Worm (Caenorhabditis elegans) whole organism, young adult: ENCODE measurements around the gene F36F12.3.

Experiments used
- B0261.1 ChIP-seq: sonication (generic microtip); optimal IDR thresholded peaks from 2 replicates; lab custom pipeline; 2016; ENCODE audit warnings: mild to moderate bottlenecking, missing genetic modification characterization, moderate library complexity, missing compliant biosample characterization
- C17E4.6 ChIP-seq: fragments of 200-800 bp; sonication (Bioruptor generic); IDR thresholded peaks from 2 replicates; pipeline ENCODE4 v1.3.6; 2022; ENCODE audit warnings: missing genetic modification reagents, missing genetic modification characterization, missing compliant biosample characterization
- F23B12.7 ChIP-seq: sonication (generic microtip); optimal IDR thresholded peaks from 2 replicates; lab custom pipeline; 2017; ENCODE audit warnings: missing genetic modification characterization, mild to moderate bottlenecking, missing compliant biosample characterization, antibody characterized with exemption, moderate library complexity; ENCODE audit not compliant: insufficient read depth
- F39B2.1 ChIP-seq: fragments of 200-800 bp; sonication (Bioruptor generic); IDR thresholded peaks from 2 replicates; pipeline ENCODE4 v1.3.6; 2022; ENCODE audit warnings: missing genetic modification reagents, missing genetic modification characterization, missing compliant biosample characterization
- F49E8.2 ChIP-seq: sonication (generic microtip); optimal IDR thresholded peaks from 3 replicates; lab custom pipeline; 2017; ENCODE audit warnings: missing genetic modification characterization, mild to moderate bottlenecking, missing compliant biosample characterization, antibody characterized with exemption, moderate library complexity; ENCODE audit not compliant: insufficient read depth
- F52B5.7 ChIP-seq: sonication (generic microtip); optimal IDR thresholded peaks from 2 replicates; lab custom pipeline; 2016; ENCODE audit warnings: mild to moderate bottlenecking, missing genetic modification characterization, missing compliant biosample characterization
- F57A8.1 ChIP-seq: fragments of 200-800 bp; sonication (Bioruptor generic); optimal IDR thresholded peaks from 2 replicates; lab custom pipeline; 2018; ENCODE audit warnings: mild to moderate bottlenecking, missing genetic modification characterization, moderate library complexity, missing compliant biosample characterization
- F57C9.4 ChIP-seq: sonication (generic microtip); optimal IDR thresholded peaks from 2 replicates; lab custom pipeline; 2017; ENCODE audit warnings: mild to moderate bottlenecking, missing genetic modification characterization, missing compliant biosample characterization
- K11D2.4 ChIP-seq: fragments of 200-800 bp; sonication (Bioruptor generic); IDR thresholded peaks from 2 replicates; pipeline ENCODE4 v1.3.6; 2022; ENCODE audit warnings: missing genetic modification reagents, missing genetic modification characterization, missing compliant biosample characterization
- K12H6.12 ChIP-seq: fragments of 200-800 bp; sonication (Bioruptor generic); optimal IDR thresholded peaks from 2 replicates; lab custom pipeline; 2018; ENCODE audit warnings: mild to moderate bottlenecking, missing genetic modification characterization, missing compliant biosample characterization
- T07F8.4 ChIP-seq: sonication (generic microtip); optimal IDR thresholded peaks from 2 replicates; lab custom pipeline; 2016; ENCODE audit warnings: mild to moderate bottlenecking, missing genetic modification characterization, moderate library complexity, missing compliant biosample characterization
- Y53F4B.3 ChIP-seq: fragments of 200-800 bp; sonication (Bioruptor generic); IDR thresholded peaks from 2 replicates; pipeline ENCODE4 v1.3.6; 2022; ENCODE audit warnings: missing genetic modification reagents, missing genetic modification characterization, missing compliant biosample characterization
- Y67H2A.10 ChIP-seq: fragments of 200-800 bp; sonication (Bioruptor generic); conservative IDR thresholded peaks from 2 replicates; pipeline ENCODE4 v1.3.6; 2022; ENCODE audit warnings: missing genetic modification reagents, missing genetic modification characterization, missing compliant biosample characterization
- Y95B8A.8 ChIP-seq: fragments of 200-800 bp; sonication (Bioruptor generic); IDR thresholded peaks from 2 replicates; pipeline ENCODE4 v1.3.6; 2022; ENCODE audit warnings: missing genetic modification reagents, missing genetic modification characterization, missing compliant biosample characterization
- akir-1 ChIP-seq: fragments of 200-800 bp; sonication (Bioruptor generic); optimal IDR thresholded peaks from 2 replicates; lab custom pipeline; 2018; ENCODE audit warnings: mild to moderate bottlenecking, missing genetic modification characterization, moderate library complexity, missing compliant biosample characterization
- atf-7 ChIP-seq: sonication (generic microtip); optimal IDR thresholded peaks from 2 replicates; lab custom pipeline; 2017; ENCODE audit warnings: mild to moderate bottlenecking, missing genetic modification characterization, missing compliant biosample characterization
- bed-1 ChIP-seq: fragments of 200-800 bp; sonication (Bioruptor generic); IDR thresholded peaks from 2 replicates; pipeline ENCODE4 v1.3.6; 2022; ENCODE audit warnings: missing genetic modification reagents, missing genetic modification characterization, missing compliant biosample characterization
- bed-2 ChIP-seq: fragments of 200-800 bp; sonication (Bioruptor generic); IDR thresholded peaks from 2 replicates; pipeline ENCODE4 v1.3.6; 2022; ENCODE audit warnings: missing genetic modification reagents, missing genetic modification characterization, missing compliant biosample characterization
- ekl-4 ChIP-seq: fragments of 200-800 bp; sonication (Bioruptor generic); IDR thresholded peaks from 2 replicates; pipeline ENCODE4 v1.3.6; 2022; ENCODE audit warnings: missing genetic modification reagents, missing genetic modification characterization, missing compliant biosample characterization
- ets-4 ChIP-seq: fragments of 200-800 bp; sonication (Bioruptor generic); optimal IDR thresholded peaks from 2 replicates; lab custom pipeline; 2018; ENCODE audit warnings: mild to moderate bottlenecking, missing genetic modification characterization, missing compliant biosample characterization
- gei-17 ChIP-seq: fragments of 200-800 bp; sonication (Bioruptor generic); optimal IDR thresholded peaks from 2 replicates; lab custom pipeline; 2018; ENCODE audit warnings: mild to moderate bottlenecking, missing genetic modification characterization, missing compliant biosample characterization
- hmg-1.2 ChIP-seq: fragments of 200-800 bp; sonication (Bioruptor generic); IDR thresholded peaks from 2 replicates; pipeline ENCODE4 v1.3.6; 2022; ENCODE audit warnings: missing genetic modification reagents, missing genetic modification characterization, missing compliant biosample characterization
- hmg-20 ChIP-seq: fragments of 200-800 bp; sonication (Bioruptor generic); IDR thresholded peaks from 2 replicates; pipeline ENCODE4 v1.3.6; 2022; ENCODE audit warnings: missing genetic modification reagents, missing genetic modification characterization, missing compliant biosample characterization
- hsf-1 ChIP-seq: fragments of 200-800 bp; sonication (Bioruptor generic); IDR thresholded peaks from 2 replicates; pipeline ENCODE4 v1.3.6; 2022; ENCODE audit warnings: missing genetic modification reagents, missing genetic modification characterization, missing compliant biosample characterization
- lin-26 ChIP-seq: fragments of 200-800 bp; sonication (Bioruptor generic); IDR thresholded peaks from 2 replicates; pipeline ENCODE4 v1.3.6; 2022; ENCODE audit warnings: missing genetic modification reagents, missing genetic modification characterization, missing compliant biosample characterization
- lin-54 ChIP-seq: fragments of 200-800 bp; sonication (Bioruptor generic); optimal IDR thresholded peaks from 2 replicates; lab custom pipeline; 2018; ENCODE audit warnings: mild to moderate bottlenecking, missing genetic modification characterization, missing compliant biosample characterization
- lir-1 ChIP-seq: fragments of 200-800 bp; sonication (Bioruptor generic); conservative IDR thresholded peaks from 2 replicates; pipeline ENCODE4 v1.3.6; 2022; ENCODE audit warnings: missing genetic modification reagents, missing genetic modification characterization, missing compliant biosample characterization
- lsl-1 ChIP-seq: fragments of 200-800 bp; sonication (Bioruptor generic); optimal IDR thresholded peaks from 2 replicates; lab custom pipeline; 2018; ENCODE audit warnings: mild to moderate bottlenecking, missing genetic modification characterization, moderate library complexity, missing compliant biosample characterization
- lsy-27 ChIP-seq: sonication (generic microtip); optimal IDR thresholded peaks from 2 replicates; lab custom pipeline; 2017; ENCODE audit warnings: missing genetic modification characterization, mild to moderate bottlenecking, missing compliant biosample characterization, antibody characterized with exemption, missing genotype, borderline replicate concordance; ENCODE audit not compliant: insufficient read depth
- madf-3 ChIP-seq: fragments of 200-800 bp; sonication (Bioruptor generic); IDR thresholded peaks from 2 replicates; pipeline ENCODE4 v1.3.6; 2022; ENCODE audit warnings: missing genetic modification reagents, missing genetic modification characterization, missing compliant biosample characterization
- mel-28 ChIP-seq: sonication (generic microtip); optimal IDR thresholded peaks from 2 replicates; lab custom pipeline; 2016; ENCODE audit warnings: borderline replicate concordance, mild to moderate bottlenecking, missing genetic modification characterization, missing compliant biosample characterization
- mxl-1 ChIP-seq: sonication (generic microtip); optimal IDR thresholded peaks from 2 replicates; lab custom pipeline; 2016; ENCODE audit warnings: missing genetic modification characterization, missing compliant biosample characterization
- nfya-2 ChIP-seq: fragments of 200-800 bp; sonication (Bioruptor generic); IDR thresholded peaks from 2 replicates; pipeline ENCODE4 v1.3.6; 2022; ENCODE audit warnings: missing genetic modification reagents, missing genetic modification characterization, missing compliant biosample characterization
- nfyb-1 ChIP-seq: fragments of 200-800 bp; sonication (Bioruptor generic); IDR thresholded peaks from 2 replicates; pipeline ENCODE4 v1.3.6; 2022; ENCODE audit warnings: missing genetic modification reagents, missing genetic modification characterization, missing compliant biosample characterization
- nhr-120 ChIP-seq: fragments of 200-800 bp; sonication (Bioruptor generic); IDR thresholded peaks from 2 replicates; pipeline ENCODE4 v1.3.6; 2022; ENCODE audit warnings: missing genetic modification characterization, missing compliant biosample characterization
- nhr-179 ChIP-seq: sonication (generic microtip); optimal IDR thresholded peaks from 2 replicates; lab custom pipeline; 2016; ENCODE audit warnings: mild to moderate bottlenecking, missing genetic modification characterization, missing compliant biosample characterization
- nhr-27 ChIP-seq: fragments of 200-800 bp; sonication (Bioruptor generic); optimal IDR thresholded peaks from 2 replicates; lab custom pipeline; 2018; ENCODE audit warnings: mild to moderate bottlenecking, missing genetic modification characterization, moderate library complexity, missing compliant biosample characterization
- repo-1 ChIP-seq: sonication (generic microtip); optimal IDR thresholded peaks from 2 replicates; lab custom pipeline; 2017; ENCODE audit warnings: mild to moderate bottlenecking, missing genetic modification characterization, missing compliant biosample characterization
- sdz-38 ChIP-seq: sonication (generic microtip); optimal IDR thresholded peaks from 2 replicates; lab custom pipeline; 2016; ENCODE audit warnings: missing genotype, missing genetic modification characterization, missing compliant biosample characterization
- snpc-1.3 ChIP-seq: sonication (generic microtip); optimal IDR thresholded peaks from 2 replicates; lab custom pipeline; 2017; ENCODE audit warnings: missing genetic modification characterization, mild to moderate bottlenecking, missing compliant biosample characterization, antibody characterized with exemption, moderate library complexity, missing genotype, missing genetic modification reagents; ENCODE audit not compliant: insufficient read depth
- snpc-3.4 ChIP-seq: sonication (generic microtip); optimal IDR thresholded peaks from 2 replicates; lab custom pipeline; 2017; ENCODE audit warnings: missing genetic modification characterization, mild to moderate bottlenecking, missing compliant biosample characterization, antibody characterized with exemption, moderate library complexity, missing genotype, missing genetic modification reagents
- somi-1 ChIP-seq: fragments of 200-800 bp; sonication (Bioruptor generic); optimal IDR thresholded peaks from 2 replicates; lab custom pipeline; 2018; ENCODE audit warnings: mild to moderate bottlenecking, missing genetic modification characterization, missing compliant biosample characterization
- tlf-1 ChIP-seq: fragments of 200-800 bp; sonication (Bioruptor generic); optimal IDR thresholded peaks from 2 replicates; lab custom pipeline; 2018; ENCODE audit warnings: mild to moderate bottlenecking, missing genetic modification characterization, missing compliant biosample characterization
- unc-62 ChIP-seq: fragments of 150-350 bp; optimal IDR thresholded peaks from 2 replicates; lab custom pipeline; 2014; ENCODE audit warnings: missing biosample characterization, missing genetic modification reagents, missing genetic modification characterization
- zfh-2 ChIP-seq: fragments of 200-800 bp; sonication (Bioruptor generic); conservative IDR thresholded peaks from 2 replicates; pipeline ENCODE4 v1.3.6; 2022; ENCODE audit warnings: missing genetic modification reagents, missing genetic modification characterization, missing compliant biosample characterization
- ztf-22 ChIP-seq: fragments of 200-800 bp; sonication (Bioruptor generic); optimal IDR thresholded peaks from 2 replicates; lab custom pipeline; 2018; ENCODE audit warnings: mild to moderate bottlenecking, missing genetic modification characterization, moderate library complexity, missing compliant biosample characterization
- ztf-3 ChIP-seq: fragments of 200-800 bp; sonication (Bioruptor generic); optimal IDR thresholded peaks from 2 replicates; lab custom pipeline; 2018; ENCODE audit warnings: mild to moderate bottlenecking, missing genetic modification characterization, missing compliant biosample characterization

Gene F36F12.3

DNA sequence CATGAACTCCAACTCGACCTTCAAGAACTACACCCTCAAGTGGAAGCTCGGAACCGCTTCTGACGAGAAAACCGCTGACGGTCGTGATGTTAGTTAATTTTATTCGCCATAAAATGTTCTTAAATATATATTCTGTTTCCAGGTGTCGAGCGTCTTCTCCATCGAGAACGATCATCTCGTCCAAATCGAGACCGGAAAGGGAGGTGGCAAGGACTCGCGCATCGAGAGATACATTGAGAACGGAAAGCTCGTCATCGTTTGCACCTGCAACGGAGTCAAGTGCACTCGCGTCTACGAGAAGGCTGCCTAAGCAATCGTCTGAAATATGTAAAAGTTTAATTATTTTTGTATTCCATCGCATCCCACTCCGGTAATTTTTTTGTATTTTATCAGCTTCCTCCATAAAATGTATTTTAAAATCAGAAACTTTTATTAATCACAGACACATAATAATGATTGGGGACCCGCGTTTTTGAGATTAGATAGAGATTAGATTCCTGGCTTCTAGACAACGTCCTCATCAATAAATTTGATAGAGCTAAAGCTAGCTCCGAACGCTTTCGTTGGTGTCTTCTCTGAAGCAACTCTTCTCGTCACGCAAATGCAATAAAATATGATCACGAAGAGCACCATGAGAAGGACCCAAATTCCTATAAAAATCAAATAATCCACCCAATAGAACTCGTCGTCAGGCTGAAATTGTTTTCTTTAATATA, 16.7 kb upstream of the F36F12.3 start (continued):
- TF ChIP-seq F49E8.2 (tag; lab: Kevin White, UChicago) (no peak), ztf-22 (GFP tag; lab: Kevin White, UChicago) (no peak), ztf-3 (GFP tag; lab: Kevin White, UChicago) (no peak), Y67H2A.10 (GFP tag; lab: Robert Waterston, UW) (no peak), gei-17 (GFP tag; lab: Kevin White, UChicago) (no peak), T07F8.4 (tag; lab: Kevin White, UChicago) (no peak), hsf-1 (GFP tag; lab: Robert Waterston, UW) (no peak; the same call in 1 of the 2 replicates), sdz-38 (no peak), F23B12.7 (tag; lab: Kevin White, UChicago) (no peak), nfya-2 (GFP tag; lab: Robert Waterston, UW) (no peak), F57A8.1 (GFP tag; lab: Kevin White, UChicago) (no peak), repo-1 (tag; lab: Kevin White, UChicago) (no peak), F52B5.7 (no peak), lsl-1 (GFP tag; lab: Kevin White, UChicago) (no peak), lsy-27 (tag; lab: Kevin White, UChicago) (no peak), F57C9.4 (no peak), snpc-1.3 (tag; lab: Kevin White, UChicago) (peak; percentile 28), bed-2 (no peak), ekl-4 (GFP tag; lab: Robert Waterston, UW) (peak; percentile 58), zfh-2 (GFP tag; lab: Robert Waterston, UW) (peak; percentile 62), C17E4.6 (GFP tag; lab: Robert Waterston, UW) (no peak), hmg-1.2 (no peak), atf-7 (tag; lab: Kevin White, UChicago) (no peak), K11D2.4 (GFP tag; lab: Robert Waterston, UW) (no peak), lin-54 (GFP tag; lab: Kevin White, UChicago) (no peak), mel-28 (tag; lab: Kevin White, UChicago) (no peak), hmg-20 (GFP tag; lab: Robert Waterston, UW) (no peak), ets-4 (GFP tag; lab: Kevin White, UChicago) (no peak), Y95B8A.8 (GFP tag; lab: Robert Waterston, UW) (no peak; the same call in 1 of the 2 replicates), nhr-120 (GFP tag; lab: Robert Waterston, UW) (no peak), nhr-27 (tag; lab: Kevin White, UChicago) (no peak), B0261.1 (tag; lab: Kevin White, UChicago) (no peak), bed-1 (GFP tag; lab: Robert Waterston, UW) (no peak), nfyb-1 (GFP tag; lab: Robert Waterston, UW) (no peak), akir-1 (no peak), lir-1 (GFP tag; lab: Robert Waterston, UW) (no peak), unc-62 (no peak), mxl-1 (tag; lab: Kevin White, UChicago) (peak; percentile 8), K12H6.12 (tag; lab: Kevin White, UChicago) (no peak), snpc-3.4 (tag; lab: Kevin White, UChicago) (peak; percentile 13), madf-3 (GFP tag; lab: Robert Waterston, UW) (peak; percentile 52; the same call in 1 of the 2 replicates), tlf-1 (GFP tag; lab: Kevin White, UChicago) (no peak), nhr-179 (no peak), F39B2.1 (GFP tag; lab: Robert Waterston, UW) (no peak), somi-1 (GFP tag; lab: Kevin White, UChicago) (no peak), Y53F4B.3 (no peak), lin-26 (GFP tag; lab: Robert Waterston, UW) (peak; percentile 7; the same call in 1 of the 2 replicates)
